Fruit fly (Drosophila melanogaster): ENCODE measurements around the gene MKP-4.

MKP-4 gene

DNA sequence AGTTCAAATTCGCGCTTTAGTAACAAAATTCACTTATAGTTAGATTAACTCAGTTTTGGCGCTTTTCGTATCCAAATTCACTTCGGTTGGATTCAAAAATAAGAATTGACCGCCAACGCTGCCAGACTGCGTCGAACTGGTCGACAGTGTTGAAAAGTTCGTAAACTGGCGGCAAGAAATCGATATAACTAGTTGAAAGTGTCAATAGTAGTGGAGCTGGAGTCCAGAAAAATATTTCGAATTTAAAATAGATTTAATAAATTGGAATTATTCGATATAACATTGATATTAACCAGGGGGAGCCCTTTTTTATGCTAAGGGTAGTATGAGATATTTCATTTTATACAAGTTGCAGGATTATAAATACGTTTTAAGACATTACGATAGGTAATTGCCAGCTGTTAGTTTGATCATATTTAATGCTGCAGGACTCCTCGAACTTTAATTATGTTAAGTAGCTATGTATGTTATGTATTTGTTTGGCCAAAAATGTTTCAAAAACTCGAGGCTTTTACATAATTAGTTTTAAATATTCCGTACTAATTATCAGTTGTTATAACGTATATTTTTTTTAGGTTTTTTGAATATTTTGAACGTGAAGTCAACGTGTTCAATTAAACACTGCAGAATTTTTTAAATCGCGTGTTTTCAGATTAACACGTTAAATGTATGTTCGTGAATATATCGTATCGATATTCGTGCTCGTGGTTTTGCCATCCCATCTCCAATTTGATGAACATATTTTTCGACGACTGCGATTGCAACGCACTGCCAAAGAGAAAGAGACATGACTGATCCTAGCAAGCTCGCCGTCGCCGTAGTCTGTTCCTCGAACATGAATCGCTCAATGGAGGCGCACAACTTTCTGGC, 41.2 kb downstream of the MKP-4 start, which contains the start of the genes CG14223 and Ssu72 (continued):
- TF ChIP-seq Awh (GFP tag; IDR thresholded peaks at IDR 0.05) (no peak), CG4404 (GFP tag; IDR thresholded peaks at IDR 0.05) (no peak), E2f2 (GFP tag; IDR thresholded peaks at IDR 0.05) (peak; percentile 86), chn (GFP tag; optimal IDR thresholded peaks at IDR 0.05) (no peak), ERR (GFP tag; optimal IDR thresholded peaks at IDR 0.05) (no peak), CG7928 (GFP tag; optimal IDR thresholded peaks at IDR 0.05) (no peak), cas (GFP tag; IDR thresholded peaks at IDR 0.05) (no peak), HLHmδ (GFP tag; optimal IDR thresholded peaks at IDR 0.05) (no peak), ac (GFP tag; optimal IDR thresholded peaks at IDR 0.05) (no peak), sima (GFP tag; optimal IDR thresholded peaks at IDR 0.05) (no peak), dimm (GFP tag; IDR thresholded peaks at IDR 0.05) (no peak), CG43689 (GFP tag; IDR thresholded peaks at IDR 0.05) (no peak), Meics (GFP tag; optimal IDR thresholded peaks at IDR 0.05) (no peak), Hsf (GFP tag; optimal IDR thresholded peaks at IDR 0.05) (no peak), stc (GFP tag; IDR thresholded peaks at IDR 0.05) (no peak), HmgD (GFP tag; optimal IDR thresholded peaks at IDR 0.05) (no peak), Hey (tag; optimal IDR thresholded peaks at IDR 0.05) (no peak), pros (GFP tag; optimal IDR thresholded peaks at IDR 0.05) (no peak), CG10431 (GFP tag; optimal IDR thresholded peaks at IDR 0.05) (no peak), CG6765 (GFP tag; optimal IDR thresholded peaks at IDR 0.05) (no peak), CG14441 (GFP tag; IDR thresholded peaks at IDR 0.05) (no peak), Atf6 (GFP tag; IDR thresholded peaks at IDR 0.05) (no peak), Myb (GFP tag; optimal IDR thresholded peaks at IDR 0.05) (peak; percentile 71), hth (optimal IDR thresholded peaks at IDR 0.05) (no peak), Neu2 (GFP tag; optimal IDR thresholded peaks at IDR 0.05; ENCODE audit: borderline replicate concordance) (no peak), B-H2 (GFP tag; optimal IDR thresholded peaks at IDR 0.05) (no peak), CG4854 (GFP tag; optimal IDR thresholded peaks at IDR 0.05) (no peak), fd102C (GFP tag; optimal IDR thresholded peaks at IDR 0.05) (no peak), pho (GFP tag; optimal IDR thresholded peaks at IDR 0.05) (no peak), Trl (optimal IDR thresholded peaks at IDR 0.05) (no peak), Trl (GFP tag; optimal IDR thresholded peaks at IDR 0.05) (no peak), Spps (tag; optimal IDR thresholded peaks at IDR 0.05) (no peak), ewg (GFP tag; optimal IDR thresholded peaks at IDR 0.05) (no peak), CG5180 (GFP tag; optimal IDR thresholded peaks at IDR 0.05) (no peak), CG18262 (tag; optimal IDR thresholded peaks at IDR 0.05) (peak; percentile 8), HLH4C (GFP tag; IDR thresholded peaks at IDR 0.05; ENCODE audit: partially characterized antibody) (peak; percentile 57), sens (GFP tag) (peak; percentile 67), Nf-YA (GFP tag; IDR thresholded peaks at IDR 0.05) (no peak), seq (GFP tag; IDR thresholded peaks at IDR 0.05) (no peak), Dll (GFP tag; IDR thresholded peaks at IDR 0.05; ENCODE audit: partially characterized antibody) (peak; percentile 89), wdn (GFP tag; IDR thresholded peaks at IDR 0.05) (no peak), CG6683 (GFP tag; optimal IDR thresholded peaks at IDR 0.05) (no peak), CG12659 (GFP tag; optimal IDR thresholded peaks at IDR 0.05) (no peak), CG7963 (GFP tag; IDR thresholded peaks at IDR 0.05; ENCODE audit: partially characterized antibody) (peak; percentile 57; the same call in 1 of the 3 replicates), Scr (GFP tag; IDR thresholded peaks at IDR 0.05; ENCODE audit: partially characterized antibody) (peak; percentile 84), ssp (GFP tag; IDR thresholded peaks at IDR 0.05) (no peak), CG32767 (GFP tag; IDR thresholded peaks at IDR 0.05) (no peak), sna (GFP tag; IDR thresholded peaks at IDR 0.05; ENCODE audit: partially characterized antibody) (peak; percentile 74), Sin3A (optimal IDR thresholded peaks at IDR 0.05) (peak; percentile 22), CG31365 (tag; optimal IDR thresholded peaks at IDR 0.05) (no peak), org-1 (GFP tag; optimal IDR thresholded peaks at IDR 0.05) (no peak)

Data from whole organism, embryonic.